Fruit fly (Drosophila melanogaster) whole organism, embryonic: ENCODE results near the gene Bcat.

ENCODE experiments used
- BEAF-32 ChIP-seq: fragments of 200-800 bp; sonication (Bioruptor generic); optimal IDR thresholded peaks from 3 replicates; lab custom pipeline; 2017; ENCODE audit warnings: missing biosample characterization, missing genetic modification characterization, mild to moderate bottlenecking, moderate library complexity, missing genetic modification reagents
- CG10147 ChIP-seq: fragments of 200-800 bp; sonication (Bioruptor generic); optimal IDR thresholded peaks from 2 replicates; lab custom pipeline; 2019; ENCODE audit warnings: missing biosample characterization, mild to moderate bottlenecking, missing genetic modification characterization, moderate library complexity
- CG10321 ChIP-seq: fragments of 200-800 bp; sonication (Bioruptor generic); IDR thresholded peaks from 2 replicates; pipeline ENCODE4 v1.3.6; 2022; ENCODE audit warnings: missing biosample characterization, missing genetic modification characterization
- CG10543 ChIP-seq: fragments of 200-800 bp; sonication (Bioruptor generic); optimal IDR thresholded peaks from 3 replicates; lab custom pipeline; 2017; ENCODE audit warnings: missing biosample characterization, mild to moderate bottlenecking, missing genetic modification characterization, moderate library complexity
- CG12155 ChIP-seq: fragments of 200-800 bp; sonication (Bioruptor generic); optimal IDR thresholded peaks from 3 replicates; lab custom pipeline; 2016; ENCODE audit warnings: missing biosample characterization, missing genetic modification characterization
- CG12219 ChIP-seq: fragments of 200-800 bp; sonication (Bioruptor generic); optimal IDR thresholded peaks from 3 replicates; lab custom pipeline; 2018; ENCODE audit warnings: missing biosample characterization, mild to moderate bottlenecking, missing genetic modification characterization
- CG12391 ChIP-seq: fragments of 200-800 bp; sonication (Bioruptor generic); optimal IDR thresholded peaks from 3 replicates; lab custom pipeline; 2018; ENCODE audit warnings: missing biosample characterization, mild to moderate bottlenecking, missing genetic modification characterization, moderate library complexity
- CG15073 ChIP-seq: fragments of 200-800 bp; sonication (Bioruptor generic); optimal IDR thresholded peaks from 2 replicates; lab custom pipeline; 2016; ENCODE audit warnings: missing biosample characterization, missing genetic modification characterization
- CG15514 ChIP-seq: fragments of 200-800 bp; sonication (Bioruptor generic); optimal IDR thresholded peaks from 3 replicates; lab custom pipeline; 2017; ENCODE audit warnings: missing biosample characterization, missing genetic modification characterization, mild to moderate bottlenecking, moderate library complexity, missing genetic modification reagents
- CG2120 ChIP-seq: fragments of 200-800 bp; sonication (Bioruptor generic); optimal IDR thresholded peaks from 3 replicates; lab custom pipeline; 2016; ENCODE audit warnings: missing biosample characterization, missing genetic modification characterization
- CG6272 ChIP-seq: fragments of 200-800 bp; sonication (Bioruptor generic); IDR thresholded peaks from 2 replicates; pipeline ENCODE4 v1.3.6; 2022; ENCODE audit warnings: missing biosample characterization, missing genetic modification characterization
- CG9797 ChIP-seq: fragments of 200-800 bp; sonication (Bioruptor generic); optimal IDR thresholded peaks from 3 replicates; lab custom pipeline; 2018; ENCODE audit warnings: missing biosample characterization, mild to moderate bottlenecking, missing genetic modification characterization
- Deaf1 ChIP-seq: fragments of 200-800 bp; optimal IDR thresholded peaks from 3 replicates; lab custom pipeline; 2019; ENCODE audit warnings: missing biosample characterization, mild to moderate bottlenecking, missing genetic modification characterization, moderate library complexity
- Dp ChIP-seq: fragments of 200-800 bp; sonication (Bioruptor generic); optimal IDR thresholded peaks from 2 replicates; lab custom pipeline; 2018; ENCODE audit warnings: missing biosample characterization, mild to moderate bottlenecking, missing genetic modification characterization, moderate library complexity
- E2f1 ChIP-seq: fragments of 200-800 bp; sonication (Bioruptor generic); IDR thresholded peaks from 2 replicates; pipeline ENCODE4 v1.3.6; 2022; ENCODE audit warnings: missing biosample characterization, missing genetic modification characterization
- Jarid2 ChIP-seq: fragments of 200-800 bp; sonication (Bioruptor generic); optimal IDR thresholded peaks from 3 replicates; lab custom pipeline; 2017; ENCODE audit warnings: mild to moderate bottlenecking, missing biosample characterization, missing genetic modification reagents, missing genetic modification characterization
- Med ChIP-seq: fragments of 200-800 bp; sonication (Bioruptor generic); peaks from one replicate; lab custom pipeline; 2016; ENCODE audit warnings: missing biosample characterization, missing genetic modification characterization, mild to moderate bottlenecking, inconsistent platforms, moderate library complexity
- Pdp1 ChIP-seq, 2 experiments: fragments of 200-800 bp; sonication (Bioruptor generic); optimal IDR thresholded peaks; 3 replicates each; lab custom pipeline; 2016; ENCODE audit warnings: missing biosample characterization in 2 of 2, missing genetic modification characterization in 2 of 2, mild to moderate bottlenecking in 1 of 2, moderate library complexity in 1 of 2
- Rx ChIP-seq: fragments of 200-800 bp; sonication (Bioruptor generic); IDR thresholded peaks from 2 replicates; pipeline ENCODE4 v1.3.6; 2022; ENCODE audit warnings: missing biosample characterization, missing genetic modification characterization
- Side ChIP-seq: fragments of 200-800 bp; sonication (Bioruptor generic); optimal IDR thresholded peaks from 2 replicates; lab custom pipeline; 2016; ENCODE audit warnings: missing biosample characterization, missing genetic modification characterization
- Tbp ChIP-seq: fragments of >200 bp; optimal IDR thresholded peaks from 2 replicates; lab custom pipeline; 2018; ENCODE audit warnings: missing biosample characterization, missing genetic modification characterization
- croc ChIP-seq: fragments of 200-800 bp; sonication (Bioruptor generic); conservative IDR thresholded peaks from 3 replicates; pipeline ENCODE4 v1.3.6; 2022; ENCODE audit warnings: missing biosample characterization, missing genetic modification characterization
- crol ChIP-seq: fragments of 200-800 bp; sonication (Bioruptor generic); IDR thresholded peaks from 2 replicates; pipeline ENCODE4 v1.3.6; 2022; ENCODE audit warnings: missing biosample characterization, missing genetic modification characterization
- disco-r ChIP-seq: fragments of 200-800 bp; sonication (Bioruptor generic); optimal IDR thresholded peaks from 2 replicates; lab custom pipeline; 2016; ENCODE audit warnings: missing biosample characterization, missing genetic modification characterization
- eve ChIP-seq, 2 experiments: fragments of >200 bp; optimal IDR thresholded peaks; 2 replicates each; lab custom pipeline; 2017; ENCODE audit warnings: missing biosample characterization in 2 of 2, missing genetic modification characterization in 2 of 2
- exex ChIP-seq: fragments of 200-800 bp; sonication (Bioruptor generic); optimal IDR thresholded peaks from 4 replicates; lab custom pipeline; 2018; ENCODE audit warnings: missing biosample characterization, mild to moderate bottlenecking, missing genetic modification characterization, moderate library complexity
- gem ChIP-seq: fragments of 200-800 bp; sonication (Bioruptor generic); optimal IDR thresholded peaks from 2 replicates; lab custom pipeline; 2019; ENCODE audit warnings: missing biosample characterization, mild to moderate bottlenecking, missing genetic modification characterization, moderate library complexity
- grn ChIP-seq: fragments of 200-800 bp; sonication (Bioruptor generic); optimal IDR thresholded peaks from 3 replicates; lab custom pipeline; 2017; ENCODE audit warnings: missing biosample characterization, missing genetic modification characterization
- insv ChIP-seq, 2 experiments: fragments of 200-800 bp; sonication (Bioruptor generic); optimal IDR thresholded peaks; 3 replicates each; lab custom pipeline; 2016 to 2018; ENCODE audit warnings: missing biosample characterization in 2 of 2, missing genetic modification characterization in 2 of 2
- nom ChIP-seq: fragments of 200-800 bp; sonication (Bioruptor generic); optimal IDR thresholded peaks from 2 replicates; lab custom pipeline; 2017; ENCODE audit warnings: missing biosample characterization, missing genetic modification characterization, mild to moderate bottlenecking, moderate library complexity, missing genetic modification reagents
- oc ChIP-seq: fragments of 200-800 bp; sonication (Bioruptor generic); optimal IDR thresholded peaks from 2 replicates; lab custom pipeline; 2018; ENCODE audit warnings: missing biosample characterization, mild to moderate bottlenecking, missing genetic modification characterization, moderate library complexity
- p53 ChIP-seq: fragments of 200-800 bp; sonication (Bioruptor generic); optimal IDR thresholded peaks from 2 replicates; lab custom pipeline; 2016; ENCODE audit warnings: missing biosample characterization, missing genetic modification characterization
- pho ChIP-seq: fragments of 200-800 bp; sonication (Bioruptor generic); optimal IDR thresholded peaks from 2 replicates; lab custom pipeline; 2016; ENCODE audit warnings: missing biosample characterization, missing genetic modification characterization
- prd ChIP-seq, 3 experiments: fragments of >200 bp in 2 of 3; fragments of 200-800 bp in 1 of 3; sonication (Bioruptor generic) in 1 of 3; optimal IDR thresholded peaks in 2 of 3; IDR thresholded peaks in 1 of 3; 2 replicates in 2 of 3; 3 replicates in 1 of 3; pipeline versions ENCODE4 v1.3.6 to Lab custom; 2017 to 2022; ENCODE audit warnings: missing biosample characterization in 1 of 3, missing genetic modification characterization in 1 of 3
- schlank ChIP-seq: fragments of 200-800 bp; sonication (Bioruptor generic); optimal IDR thresholded peaks from 2 replicates; lab custom pipeline; 2018; ENCODE audit warnings: missing biosample characterization, mild to moderate bottlenecking, missing genetic modification characterization
- seq ChIP-seq: fragments of 200-800 bp; sonication (Bioruptor generic); IDR thresholded peaks from 2 replicates; pipeline ENCODE4 v1.3.6; 2022; ENCODE audit warnings: missing biosample characterization, missing genetic modification characterization
- sug ChIP-seq: fragments of 200-800 bp; optimal IDR thresholded peaks from 2 replicates; lab custom pipeline; 2019; ENCODE audit warnings: missing biosample characterization, mild to moderate bottlenecking, missing genetic modification characterization, moderate library complexity
- toy ChIP-seq: fragments of 200-800 bp; sonication (Bioruptor generic); IDR thresholded peaks from 2 replicates; pipeline ENCODE4 v1.3.6; 2022; ENCODE audit warnings: missing biosample characterization, missing genetic modification characterization
- unpg ChIP-seq: fragments of 200-800 bp; sonication (Bioruptor generic); optimal IDR thresholded peaks from 3 replicates; lab custom pipeline; 2018; ENCODE audit warnings: missing biosample characterization, mild to moderate bottlenecking, missing genetic modification characterization, moderate library complexity
- vvl ChIP-seq: fragments of 200-800 bp; sonication (Bioruptor generic); IDR thresholded peaks from 2 replicates; pipeline ENCODE4 v1.3.6; 2022; ENCODE audit warnings: missing biosample characterization, missing genetic modification characterization

Bcat gene

DNA sequence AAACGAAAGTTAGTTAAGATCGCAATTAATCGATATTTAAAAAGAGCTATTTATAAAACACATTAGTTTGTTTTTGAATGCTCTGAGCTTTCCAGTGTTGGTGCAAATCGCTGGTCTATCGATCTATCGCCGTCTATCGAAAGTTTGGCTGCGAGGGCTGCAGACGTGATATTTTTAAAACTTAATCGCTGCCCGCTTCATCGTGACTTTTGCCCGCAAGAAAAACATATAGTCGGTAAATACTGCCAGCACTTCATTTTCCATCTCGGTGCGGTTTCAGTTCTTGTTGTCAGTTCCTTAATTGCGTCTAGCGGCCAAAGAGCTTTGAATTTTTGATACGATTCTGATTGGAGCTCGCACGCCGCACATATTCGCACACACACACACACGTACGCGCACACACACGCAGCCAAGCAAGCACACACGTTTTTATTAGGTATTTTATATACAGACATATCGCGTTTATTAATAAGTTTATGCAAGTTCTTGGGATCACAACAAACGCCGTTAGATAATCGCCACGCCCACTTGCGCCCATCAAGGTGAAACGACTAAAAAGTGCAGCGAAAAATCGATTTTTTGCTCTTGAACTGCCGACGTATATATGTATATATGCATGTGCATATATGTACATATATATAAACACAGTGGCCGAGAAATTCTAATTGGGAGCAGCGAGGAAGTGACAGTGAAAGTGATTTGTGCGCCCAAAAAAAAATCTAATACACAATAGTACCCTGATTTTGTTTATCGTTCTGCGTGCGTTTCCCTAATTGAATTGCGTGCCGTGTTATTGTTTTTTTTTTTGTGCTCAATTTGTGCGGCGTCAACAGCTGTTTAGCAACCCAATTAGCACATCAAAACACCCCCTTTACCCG is 25.6 kb upstream of the Bcat start (continued):
- TF ChIP-seq E2f1 (GFP tag; lab: Robert Waterston, UW): no peak
- TF ChIP-seq Deaf1 (tag; lab: Kevin White, UChicago): no peak
- peak; percentile 2 for TF ChIP-seq CG12391 (tag; lab: Kevin White, UChicago)
- TF ChIP-seq Side (GFP tag; lab: Kevin White, UChicago): peak; percentile 18
- TF ChIP-seq gem: peak; percentile 14

dm6 chrX:13371704-13372049 is 25.0 kb upstream of the Bcat start:
- TF ChIP-seq CG6272 (GFP tag; lab: Robert Waterston, UW) (no peak), grn (GFP tag; lab: Kevin White, UChicago) (peak; percentile 2), unpg (GFP tag; lab: Kevin White, UChicago) (no peak), Pdp1 (GFP tag; optimal IDR thresholded peaks at IDR 0.05; lab: Kevin White, UChicago) (peak in 1 of 2 experiments; percentile 46), crol (peak; percentile 69), Dp (GFP tag; lab: Kevin White, UChicago) (no peak), exex (peak; percentile 18), Deaf1 (tag; lab: Kevin White, UChicago) (no peak), insv (GFP tag; optimal IDR thresholded peaks at IDR 0.05; lab: Kevin White, UChicago) (peak in 1 of 2 experiments; percentile 20), sug (tag; lab: Kevin White, UChicago) (peak; percentile 65), schlank (no peak), eve (GFP tag; optimal IDR thresholded peaks at IDR 0.05; lab: Kevin White, UChicago) (peak in 1 of 2 experiments; percentile 9), CG10543 (no peak)

DNA sequence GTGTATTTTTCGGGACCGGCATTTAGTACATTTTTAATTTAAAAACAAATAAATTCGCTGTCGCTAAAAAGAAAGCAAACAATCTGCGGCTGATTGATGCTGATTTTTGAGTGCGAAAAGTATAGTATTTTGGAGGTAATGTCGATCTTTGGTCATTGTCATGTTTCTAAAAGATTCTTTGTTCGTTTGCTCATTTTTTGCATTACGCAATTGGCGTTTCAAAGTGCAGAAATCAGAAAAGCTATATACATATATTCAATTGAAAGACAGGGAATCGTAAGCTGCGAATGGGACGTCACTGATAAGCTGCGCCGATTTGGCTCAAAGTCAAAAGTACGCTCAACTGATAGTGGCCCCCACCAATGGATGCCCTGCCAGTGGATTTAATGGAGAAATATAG is 24.2 kb upstream of the Bcat start:
- TF ChIP-seq nom (GFP tag; lab: Kevin White, UChicago) (peak; percentile 35), Pdp1 (GFP tag; optimal IDR thresholded peaks at IDR 0.05; lab: Kevin White, UChicago) (peak in 1 of 2 experiments; percentile 67), sug (tag; lab: Kevin White, UChicago) (peak; percentile 4), Tbp (GFP tag; lab: Kevin White, UChicago) (no peak)
- TF ChIP-seq, all 482 proteins: peak for 3

DNA sequence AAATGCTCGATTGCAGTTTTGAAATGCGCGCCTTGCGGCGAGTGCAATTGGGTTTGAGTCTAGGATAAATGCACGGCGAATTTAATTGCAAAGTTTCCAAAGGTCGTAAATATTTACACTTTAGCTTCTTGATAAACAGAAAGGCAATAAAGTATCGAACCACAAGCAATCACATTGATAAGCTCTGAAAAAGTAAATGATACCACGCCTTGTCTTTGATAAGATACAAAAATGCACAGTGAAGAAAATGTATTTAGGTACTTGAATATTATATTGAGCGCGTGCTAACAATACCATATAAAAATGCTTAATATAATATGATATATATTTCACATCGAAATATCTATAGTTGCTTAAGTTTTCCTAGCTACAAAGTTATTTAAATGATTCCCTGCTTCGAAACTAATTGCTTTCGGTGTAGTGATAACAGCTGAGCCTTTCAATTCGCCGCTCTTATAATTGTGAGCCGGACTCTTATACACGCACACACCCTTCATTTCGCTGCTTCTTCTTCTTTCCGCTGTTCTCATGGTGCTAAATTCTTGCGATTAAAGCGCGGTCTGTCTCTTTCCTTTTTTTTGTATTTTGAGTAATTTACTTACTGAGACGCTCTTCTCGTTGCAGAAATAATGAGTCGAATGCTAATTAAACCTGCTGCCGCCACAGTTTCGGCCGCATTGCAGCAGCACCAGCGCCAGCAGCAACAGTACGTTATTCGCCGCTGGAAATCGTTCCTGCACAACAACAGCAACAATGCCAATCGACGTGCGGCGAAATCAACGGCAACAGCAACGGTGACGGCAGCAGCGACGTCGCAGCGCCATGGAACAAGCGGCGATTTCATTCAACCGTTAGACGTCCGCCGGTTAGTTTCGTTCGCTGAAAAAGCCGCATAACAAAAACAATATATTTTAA is 23.2 kb upstream of the Bcat start:
- TF ChIP-seq oc (tag; lab: Kevin White, UChicago) (peak; percentile 86), vvl (peak; percentile 92), exex (peak; percentile 75), CG12155 (GFP tag; lab: Kevin White, UChicago) (peak; percentile 78), CG15073 (GFP tag; lab: Kevin White, UChicago) (peak; percentile 39), p53 (GFP tag; lab: Kevin White, UChicago) (no peak), seq (GFP tag; lab: Robert Waterston, UW) (0 out of 2 replicates have a peak, but pooled peaks have one; percentile 28), CG9797 (no peak), Jarid2 (GFP tag; lab: Kevin White, UChicago) (peak; percentile 58), Rx (GFP tag; lab: Robert Waterston, UW) (peak; percentile 66), CG12219 (GFP tag; lab: Kevin White, UChicago) (peak; percentile 79), Med (GFP tag; lab: Kevin White, UChicago) (peak; percentile 79), toy (GFP tag; lab: Robert Waterston, UW) (no peak; the same call in 1 of the 2 replicates), croc (peak; percentile 43; the same call in 1 of the 3 replicates), prd (optimal IDR thresholded peaks at IDR 0.05; lab: Kevin White, UChicago) (no peak), prd (GFP tag; IDR thresholded peaks at IDR 0.05; lab: Robert Waterston, UW) (peak; percentile 82), CG10321 (no peak), BEAF-32 (GFP tag; lab: Kevin White, UChicago) (peak; percentile 5), disco-r (GFP tag; lab: Kevin White, UChicago) (no peak), CG10147 (GFP tag; lab: Kevin White, UChicago) (peak; percentile 70), pho (GFP tag; lab: Kevin White, UChicago) (peak; percentile 39), CG2120 (GFP tag; lab: Kevin White, UChicago) (peak; percentile 81), CG15514 (GFP tag; lab: Kevin White, UChicago) (peak; percentile 59)
